Fruit fly (Drosophila melanogaster) whole organism, pupa: Measurements from ENCODE around the gene Nab2.

Experiments
- CG10348 ChIP-seq: fragments of 200-800 bp; sonication (Bioruptor generic); IDR thresholded peaks from 2 replicates; pipeline ENCODE4 v1.3.6; 2022; ENCODE audit warnings: missing biosample characterization, missing genetic modification characterization
- CG12605 ChIP-seq: fragments of 200-800 bp; sonication (Bioruptor generic); IDR thresholded peaks from 2 replicates; pipeline ENCODE4 v1.3.6; 2022; ENCODE audit warnings: missing biosample characterization, missing genetic modification characterization
- CG13204 ChIP-seq: fragments of 200-800 bp; sonication (Bioruptor generic); optimal IDR thresholded peaks from 2 replicates; lab custom pipeline; 2018; ENCODE audit warnings: missing biosample characterization, mild to moderate bottlenecking, missing genetic modification characterization, moderate library complexity
- CG14655 ChIP-seq: fragments of 200-800 bp; sonication (Bioruptor generic); optimal IDR thresholded peaks from 3 replicates; lab custom pipeline; 2017; ENCODE audit warnings: mild to moderate bottlenecking, missing biosample characterization, missing genetic modification reagents, missing genetic modification characterization
- CG15710 ChIP-seq: fragments of 200-800 bp; sonication (Bioruptor generic); optimal IDR thresholded peaks from 2 replicates; lab custom pipeline; 2018; ENCODE audit warnings: missing biosample characterization, mild to moderate bottlenecking, missing genetic modification characterization, moderate library complexity
- CG17806 ChIP-seq: fragments of 200-800 bp; sonication (Bioruptor generic); optimal IDR thresholded peaks from 2 replicates; lab custom pipeline; 2018; ENCODE audit warnings: missing biosample characterization, mild to moderate bottlenecking, missing genetic modification characterization, moderate library complexity
- CG32121 ChIP-seq: fragments of 200-800 bp; sonication (Bioruptor generic); IDR thresholded peaks from 2 replicates; pipeline ENCODE4 v1.3.6; 2022; ENCODE audit warnings: missing biosample characterization, missing genetic modification characterization
- CG34367 ChIP-seq: fragments of 200-800 bp; sonication (Bioruptor generic); optimal IDR thresholded peaks from 2 replicates; lab custom pipeline; 2018; ENCODE audit warnings: missing biosample characterization, mild to moderate bottlenecking, missing genetic modification characterization
- CG4496 ChIP-seq: fragments of 200-800 bp; sonication (Bioruptor generic); IDR thresholded peaks from 3 replicates; pipeline ENCODE4 v1.3.6; 2022; ENCODE audit warnings: missing biosample characterization, missing genetic modification characterization
- CG8159 ChIP-seq: fragments of 200-800 bp; sonication (Bioruptor generic); optimal IDR thresholded peaks from 3 replicates; lab custom pipeline; 2018; ENCODE audit warnings: missing biosample characterization, mild to moderate bottlenecking, missing genetic modification characterization, moderate library complexity
- CG8301 ChIP-seq: fragments of 200-800 bp; sonication (Bioruptor generic); optimal IDR thresholded peaks from 2 replicates; lab custom pipeline; 2018; ENCODE audit warnings: missing biosample characterization, mild to moderate bottlenecking, missing genetic modification characterization
- CG9948 ChIP-seq: fragments of 200-800 bp; sonication (Bioruptor generic); optimal IDR thresholded peaks from 2 replicates; lab custom pipeline; 2018; ENCODE audit warnings: missing biosample characterization, mild to moderate bottlenecking, missing genetic modification characterization, moderate library complexity
- D1 ChIP-seq: fragments of 200-800 bp; sonication (Bioruptor generic); optimal IDR thresholded peaks from 2 replicates; lab custom pipeline; 2018; ENCODE audit warnings: missing biosample characterization, mild to moderate bottlenecking, missing genetic modification characterization, moderate library complexity
- EcR ChIP-seq: fragments of 200-800 bp; sonication (Bioruptor generic); optimal IDR thresholded peaks from 3 replicates; lab custom pipeline; 2019; ENCODE audit warnings: missing biosample characterization, missing genetic modification characterization, mild to moderate bottlenecking, moderate library complexity, missing genetic modification reagents
- Ets98B ChIP-seq: fragments of 200-800 bp; sonication (Bioruptor generic); IDR thresholded peaks from 2 replicates; pipeline ENCODE4 v1.3.6; 2022; ENCODE audit warnings: missing biosample characterization, missing genetic modification characterization
- Pif1A ChIP-seq: fragments of 200-800 bp; sonication (Bioruptor generic); optimal IDR thresholded peaks from 3 replicates; lab custom pipeline; 2016; ENCODE audit warnings: missing biosample characterization, missing genetic modification characterization
- Pif1B ChIP-seq: fragments of 200-800 bp; sonication (Bioruptor generic); optimal IDR thresholded peaks from 3 replicates; lab custom pipeline; 2016; ENCODE audit warnings: missing biosample characterization, missing genetic modification characterization
- Snoo ChIP-seq: fragments of 200-800 bp; sonication (Bioruptor generic); optimal IDR thresholded peaks from 3 replicates; lab custom pipeline; 2017; ENCODE audit warnings: missing biosample characterization, mild to moderate bottlenecking, missing genetic modification characterization, inconsistent platforms
- fd96Ca ChIP-seq: fragments of 200-800 bp; sonication (Bioruptor generic); IDR thresholded peaks from 3 replicates; pipeline ENCODE4 v1.3.6; 2022; ENCODE audit warnings: missing biosample characterization, missing genetic modification characterization
- gl ChIP-seq: fragments of 200-800 bp; sonication (Bioruptor generic); optimal IDR thresholded peaks from 2 replicates; lab custom pipeline; 2018; ENCODE audit warnings: missing biosample characterization, mild to moderate bottlenecking, missing genetic modification characterization
- rn ChIP-seq: fragments of 200-800 bp; sonication (Bioruptor generic); IDR thresholded peaks from 2 replicates; pipeline ENCODE4 v1.3.6; 2022; ENCODE audit warnings: missing biosample characterization, missing genetic modification characterization

Nab2 gene

dm6 chr3R:24357698-24358097 lies 39.5 kb upstream of the Nab2 start, which contains the start of gene Golgin84:
Gene Golgin84 (minus strand): TSS chr3R:24357938.
- TF ChIP-seq Snoo (tag; lab: Kevin White, UChicago) (no peak), Pif1B (GFP tag; lab: Kevin White, UChicago) (no peak), CG13204 (GFP tag; lab: Kevin White, UChicago) (no peak), CG9948 (tag; lab: Kevin White, UChicago) (no peak)

dm6 chr3R:24353448-24353847 lies 35.2 kb upstream of the Nab2 start:
- TF ChIP-seq Pif1A (GFP tag; lab: Kevin White, UChicago): no peak
- no peak for TF ChIP-seq Snoo (tag; lab: Kevin White, UChicago)
- TF ChIP-seq CG34367: no peak
- no peak for TF ChIP-seq CG10348 (GFP tag; lab: Robert Waterston, UW)
- no peak for TF ChIP-seq CG13204 (GFP tag; lab: Kevin White, UChicago)
- TF ChIP-seq CG17806 (tag; lab: Kevin White, UChicago): no peak
- no peak for TF ChIP-seq CG14655
- TF ChIP-seq CG8301 (tag; lab: Kevin White, UChicago): no peak
- no peak for TF ChIP-seq Ets98B (GFP tag; lab: Robert Waterston, UW)
- TF ChIP-seq CG4496 (GFP tag; lab: Robert Waterston, UW): no peak
- no peak for TF ChIP-seq CG32121 (GFP tag; lab: Robert Waterston, UW)
- TF ChIP-seq CG9948 (tag; lab: Kevin White, UChicago): no peak

dm6 chr3R:24348420-24349190 lies 30.4 kb upstream of the Nab2 start, which contains the start of the genes CG5746 and CG6454:
Gene CG5746 (minus strand): TSS chr3R:24348791.
Gene CG6454 (plus strand): TSS chr3R:24349182.
- TF ChIP-seq CG12605 (GFP tag; lab: Robert Waterston, UW) (no peak), CG4496 (GFP tag; lab: Robert Waterston, UW) (0 out of 3 replicates have a peak, but pooled peaks have one; percentile 12), Pif1A (GFP tag; lab: Kevin White, UChicago) (no peak), CG10348 (GFP tag; lab: Robert Waterston, UW) (no peak), CG13204 (GFP tag; lab: Kevin White, UChicago) (no peak), CG14655 (no peak), CG15710 (tag; lab: Kevin White, UChicago) (peak; percentile 38), CG32121 (GFP tag; lab: Robert Waterston, UW) (no peak), fd96Ca (no peak)
- TF ChIP-seq, all 21 proteins: peak for 2

- no peak for TF ChIP-seq fd96Ca
- no peak for TF ChIP-seq CG9948 (tag; lab: Kevin White, UChicago)
- TF ChIP-seq CG34367: no peak
- TF ChIP-seq CG12605 (GFP tag; lab: Robert Waterston, UW): peak; percentile 37; the same call in 1 of the 2 replicates
- TF ChIP-seq Pif1A (GFP tag; lab: Kevin White, UChicago): no peak
- no peak for TF ChIP-seq rn (GFP tag; lab: Robert Waterston, UW)
- TF ChIP-seq D1 (tag; lab: Kevin White, UChicago): no peak
These were observed 23.0 kb upstream of the Nab2 start, which contains the start of gene Ms for dm6 chr3R:24341251-24341650. Gene Ms (plus strand): TSS chr3R:24341551.

dm6 chr3R:24336622-24337021 lies 18.4 kb upstream of the Nab2 start, which contains the start of gene CG6432:
Gene CG6432 (plus strand): TSS chr3R:24336922.
- TF ChIP-seq CG17806 (tag; lab: Kevin White, UChicago): no peak
- no peak for TF ChIP-seq Ets98B (GFP tag; lab: Robert Waterston, UW)
- TF ChIP-seq CG12605 (GFP tag; lab: Robert Waterston, UW): no peak
- TF ChIP-seq CG4496 (GFP tag; lab: Robert Waterston, UW): no peak
- no peak for TF ChIP-seq gl (tag; lab: Kevin White, UChicago)
- no peak for TF ChIP-seq EcR (GFP tag; lab: Kevin White, UChicago)
- TF ChIP-seq Snoo (tag; lab: Kevin White, UChicago): no peak
- no peak for TF ChIP-seq CG8301 (tag; lab: Kevin White, UChicago)
- no peak for TF ChIP-seq CG8159 (tag; lab: Kevin White, UChicago)
- no peak for TF ChIP-seq rn (GFP tag; lab: Robert Waterston, UW)
- TF ChIP-seq CG13204 (GFP tag; lab: Kevin White, UChicago): no peak
- no peak for TF ChIP-seq CG15710 (tag; lab: Kevin White, UChicago)
- no peak for TF ChIP-seq CG9948 (tag; lab: Kevin White, UChicago)
- TF ChIP-seq CG34367: no peak
- TF ChIP-seq Pif1B (GFP tag; lab: Kevin White, UChicago): no peak
- TF ChIP-seq CG10348 (GFP tag; lab: Robert Waterston, UW): no peak
- no peak for TF ChIP-seq Pif1A (GFP tag; lab: Kevin White, UChicago)
- no peak for TF ChIP-seq CG14655

dm6 chr3R:24333182-24333808 lies 15.1 kb upstream of the Nab2 start, which contains the start of the genes Rrp5 and Dis3:
Gene Rrp5 (minus strand): TSS chr3R:24333316.
Gene Dis3 (plus strand): TSS chr3R:24333433.
- TF ChIP-seq CG15710 (tag; lab: Kevin White, UChicago) (no peak), fd96Ca (peak; percentile 41; the same call in 1 of the 3 replicates), CG4496 (GFP tag; lab: Robert Waterston, UW) (peak; percentile 35; the same call in 1 of the 3 replicates), CG9948 (tag; lab: Kevin White, UChicago) (no peak), EcR (GFP tag; lab: Kevin White, UChicago) (no peak), CG8301 (tag; lab: Kevin White, UChicago) (no peak), CG32121 (GFP tag; lab: Robert Waterston, UW) (no peak), CG8159 (tag; lab: Kevin White, UChicago) (no peak), gl (tag; lab: Kevin White, UChicago) (no peak)
